Fruit fly (Drosophila melanogaster): ENCODE measurements around the gene CG13855.
A peak's percentile ranks its signal among the peaks of the same experiment; 100 is the strongest.

Gene CG13855

DNA sequence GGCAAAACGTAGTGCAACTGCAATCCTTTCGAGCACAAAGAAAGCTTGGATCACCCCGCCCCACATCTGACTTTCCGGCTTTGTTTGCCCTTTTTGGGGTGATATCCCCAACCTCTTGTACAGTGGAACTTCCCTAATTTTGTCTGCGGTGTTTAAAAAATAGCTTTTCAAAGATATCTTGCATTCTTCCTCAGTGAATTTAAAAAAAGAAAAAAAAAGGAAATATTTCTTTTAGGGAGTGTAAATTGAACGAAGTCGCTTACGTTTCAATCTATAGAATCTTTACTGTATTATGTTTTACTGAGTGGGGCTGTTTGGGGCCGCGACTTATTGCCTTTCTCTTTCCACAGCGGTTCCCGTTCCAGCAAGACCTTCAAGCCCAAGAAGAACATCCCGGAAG, 15.9 kb downstream of the CG13855 start (continued):
- TF ChIP-seq ranshi (GFP tag; IDR thresholded peaks at IDR 0.05) (peak; percentile 82), nom (GFP tag; optimal IDR thresholded peaks at IDR 0.05) (peak; percentile 21), CG12744 (GFP tag; optimal IDR thresholded peaks at IDR 0.05) (peak; percentile 10), lola (GFP tag; optimal IDR thresholded peaks at IDR 0.05) (peak in 1 of 3 experiments; percentile 12), ken (GFP tag; IDR thresholded peaks at IDR 0.05) (peak; percentile 70; the same call in 2 of the 3 replicates), CG6813 (GFP tag; optimal IDR thresholded peaks at IDR 0.05) (peak; percentile 48), CG15696 (tag; optimal IDR thresholded peaks at IDR 0.05) (peak; percentile 5), chif (GFP tag; optimal IDR thresholded peaks at IDR 0.05) (peak; percentile 24 to 51), sens (GFP tag) (peak; percentile 89), Camta (GFP tag; optimal IDR thresholded peaks at IDR 0.05) (peak; percentile 69), CG9727 (GFP tag; optimal IDR thresholded peaks at IDR 0.05) (peak; percentile 59), Taf1 (GFP tag; IDR thresholded peaks at IDR 0.05) (peak; percentile 60; the same call in 1 of the 2 replicates), Hsf (GFP tag; optimal IDR thresholded peaks at IDR 0.05) (peak; percentile 23), lilli (GFP tag; optimal IDR thresholded peaks at IDR 0.05) (peak; percentile 64), ro (GFP tag; IDR thresholded peaks at IDR 0.05) (no peak), CG8290 (GFP tag; optimal IDR thresholded peaks at IDR 0.05) (no peak), CG8290 (tag; optimal IDR thresholded peaks at IDR 0.05) (no peak), bcd (GFP tag; optimal IDR thresholded peaks at IDR 0.05) (peak; percentile 31), tgo (GFP tag; IDR thresholded peaks at IDR 0.05) (peak; percentile 75), vvl (GFP tag; IDR thresholded peaks at IDR 0.05) (peak; percentile 90), CG12942 (GFP tag; optimal IDR thresholded peaks at IDR 0.05) (no peak), CG10209 (GFP tag; optimal IDR thresholded peaks at IDR 0.05) (peak; percentile 33), CG7372 (GFP tag; IDR thresholded peaks at IDR 0.05) (peak; percentile 72), twi (tag; optimal IDR thresholded peaks at IDR 0.05) (peak; percentile 24), CG4424 (GFP tag; optimal IDR thresholded peaks at IDR 0.05) (peak; percentile 41), ind (GFP tag; optimal IDR thresholded peaks at IDR 0.05) (peak; percentile 62), CG17385 (GFP tag; optimal IDR thresholded peaks at IDR 0.05) (peak; percentile 64), dati (GFP tag; IDR thresholded peaks at IDR 0.05) (peak; percentile 39; the same call in 1 of the 2 replicates), mld (GFP tag; IDR thresholded peaks at IDR 0.05; ENCODE audit: partially characterized antibody) (no peak), dysf (GFP tag; IDR thresholded peaks at IDR 0.05) (peak; percentile 84), az2 (GFP tag; optimal IDR thresholded peaks at IDR 0.05) (peak; percentile 56), CG9932 (GFP tag; IDR thresholded peaks at IDR 0.05) (peak; percentile 77), CG13424 (tag; optimal IDR thresholded peaks at IDR 0.05) (peak; percentile 66), NfI (GFP tag; optimal IDR thresholded peaks at IDR 0.05) (peak; percentile 59), CG5953 (GFP tag; IDR thresholded peaks at IDR 0.05) (no peak), HLH3B (GFP tag; IDR thresholded peaks at IDR 0.05) (peak; percentile 64; the same call in 1 of the 2 replicates), dan (GFP tag; IDR thresholded peaks at IDR 0.05) (no peak), CG4730 (GFP tag; IDR thresholded peaks at IDR 0.05) (peak; percentile 48), ci (GFP tag; IDR thresholded peaks at IDR 0.05) (peak; percentile 80), bsh (GFP tag; optimal IDR thresholded peaks at IDR 0.05) (peak in 1 of 2 experiments; percentile 63), CG14441 (GFP tag; IDR thresholded peaks at IDR 0.05) (peak; percentile 87), Nf-YB (GFP tag; optimal IDR thresholded peaks at IDR 0.05) (peak; percentile 17), Ada2b (GFP tag; IDR thresholded peaks at IDR 0.05) (peak; percentile 84), Max (GFP tag; optimal IDR thresholded peaks at IDR 0.05) (no peak), CG30020 (tag; optimal IDR thresholded peaks at IDR 0.05) (no peak), PHDP (tag; optimal IDR thresholded peaks at IDR 0.05) (peak; percentile 67), kah (GFP tag; optimal IDR thresholded peaks at IDR 0.05) (no peak), Dip3 (GFP tag; optimal IDR thresholded peaks at IDR 0.05) (peak; percentile 56), CG18619 (GFP tag; optimal IDR thresholded peaks at IDR 0.05) (peak; percentile 30), CG10543 (GFP tag; optimal IDR thresholded peaks at IDR 0.05) (no peak), CG4707 (GFP tag; optimal IDR thresholded peaks at IDR 0.05) (no peak)
